Fruit fly (Drosophila melanogaster): ENCODE data around the gene CG3961.

DNA sequence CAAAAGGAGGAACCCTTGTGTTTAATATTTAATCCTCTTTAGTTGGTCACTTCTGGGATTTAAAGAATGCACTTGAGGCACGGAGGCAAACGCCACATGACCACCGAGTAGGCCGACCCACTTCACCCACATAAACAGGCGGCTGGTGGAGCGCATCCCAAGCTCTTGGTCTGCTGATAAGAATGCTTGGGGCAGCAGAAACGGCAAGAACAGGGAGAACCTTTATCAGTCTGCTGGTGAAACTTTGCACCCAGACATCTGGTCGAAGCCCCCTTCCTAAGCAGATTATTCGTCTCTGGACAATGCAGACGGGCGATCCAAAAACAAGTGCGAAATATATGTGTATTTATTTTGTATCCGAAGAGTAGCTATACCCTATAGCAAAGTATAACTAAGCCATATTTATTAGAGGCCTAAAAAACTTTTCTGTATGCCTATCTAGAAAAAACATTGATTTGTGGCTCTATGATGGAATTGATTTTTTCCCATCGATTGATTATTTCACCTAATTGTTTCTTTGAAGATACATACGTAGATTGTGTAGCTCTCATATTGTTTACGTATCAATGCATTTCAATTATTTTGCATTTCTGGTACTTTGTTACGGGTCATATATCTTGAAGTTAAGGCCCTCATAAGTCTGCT lies 939 bp downstream of the CG3961 start:
- TF ChIP-seq run (tag; optimal IDR thresholded peaks at IDR 0.05) (no peak), insv (GFP tag; optimal IDR thresholded peaks at IDR 0.05) (no peak), tup (GFP tag; optimal IDR thresholded peaks at IDR 0.05) (no peak)

Measured in whole organism, embryonic.